Fruit fly (Drosophila melanogaster) whole organism, embryonic: ENCODE measurements around the gene orion.
A peak's percentile ranks its signal among the peaks of the same experiment; 100 is the strongest.

Source experiments
- ATbp ChIP-seq: fragments of 200-800 bp; sonication (Bioruptor generic); optimal IDR thresholded peaks from 2 replicates; lab custom pipeline; 2017; ENCODE audit warnings: missing biosample characterization, mild to moderate bottlenecking, missing genetic modification characterization, missing genetic modification reagents
- Awh ChIP-seq: fragments of 200-800 bp; sonication (Bioruptor generic); IDR thresholded peaks from 2 replicates; pipeline ENCODE4, ENCODE4 v1.3.6; 2022; ENCODE audit warnings: missing biosample characterization, missing genetic modification characterization
- C15 ChIP-seq: fragments of 200-800 bp; sonication (Bioruptor generic); IDR thresholded peaks from 3 replicates; pipeline ENCODE4 v1.3.6; 2022; ENCODE audit warnings: missing biosample characterization, missing genetic modification characterization
- CG12071 ChIP-seq: fragments of 200-800 bp; sonication (Bioruptor generic); optimal IDR thresholded peaks from 3 replicates; lab custom pipeline; 2018; ENCODE audit warnings: missing biosample characterization, mild to moderate bottlenecking, missing genetic modification characterization
- CG14667 ChIP-seq: fragments of 200-800 bp; sonication (Bioruptor generic); IDR thresholded peaks from 2 replicates; pipeline ENCODE4 v1.3.6; 2022; ENCODE audit warnings: missing biosample characterization, missing genetic modification characterization
- CG14965 ChIP-seq: fragments of 200-800 bp; sonication (Bioruptor generic); optimal IDR thresholded peaks from 2 replicates; lab custom pipeline; 2016; ENCODE audit warnings: missing biosample characterization, missing genetic modification characterization, borderline replicate concordance
- CG1529 ChIP-seq: fragments of 200-800 bp; sonication (Bioruptor generic); optimal IDR thresholded peaks from 3 replicates; lab custom pipeline; 2018; ENCODE audit warnings: missing biosample characterization, missing genetic modification characterization
- CG17568 ChIP-seq: fragments of 200-800 bp; sonication (Bioruptor generic); optimal IDR thresholded peaks from 2 replicates; lab custom pipeline; 2018; ENCODE audit warnings: missing biosample characterization, mild to moderate bottlenecking, missing genetic modification characterization, moderate library complexity
- CG2129 ChIP-seq: fragments of 200-800 bp; sonication (Bioruptor generic); IDR thresholded peaks from 2 replicates; pipeline ENCODE4 v1.3.6; 2022; ENCODE audit warnings: missing biosample characterization, missing genetic modification characterization; ENCODE audit not compliant: partially characterized antibody
- CG2202 ChIP-seq: fragments of 200-800 bp; sonication (Bioruptor generic); optimal IDR thresholded peaks from 2 replicates; lab custom pipeline; 2018; ENCODE audit warnings: missing biosample characterization, mild to moderate bottlenecking, missing genetic modification characterization
- CG2875 ChIP-seq: fragments of 200-800 bp; sonication (Bioruptor generic); optimal IDR thresholded peaks from 2 replicates; lab custom pipeline; 2017; ENCODE audit warnings: missing biosample characterization, mild to moderate bottlenecking, missing genetic modification characterization, missing genetic modification reagents
- CG31365 ChIP-seq: fragments of 200-800 bp; sonication (Bioruptor generic); optimal IDR thresholded peaks from 2 replicates; lab custom pipeline; 2018; ENCODE audit warnings: missing biosample characterization, mild to moderate bottlenecking, missing genetic modification characterization
- CG33557 ChIP-seq: fragments of 200-800 bp; sonication (Bioruptor generic); optimal IDR thresholded peaks from 2 replicates; lab custom pipeline; 2019; ENCODE audit warnings: missing biosample characterization, mild to moderate bottlenecking, missing genetic modification characterization, moderate library complexity
- CG4404 ChIP-seq: fragments of 200-800 bp; sonication (Bioruptor generic); IDR thresholded peaks from 2 replicates; pipeline ENCODE4 v1.3.6; 2022; ENCODE audit warnings: missing biosample characterization, missing genetic modification characterization
- CG5180 ChIP-seq: fragments of 200-800 bp; sonication (Bioruptor generic); optimal IDR thresholded peaks from 3 replicates; lab custom pipeline; 2017; ENCODE audit warnings: missing biosample characterization, missing genetic modification characterization, mild to moderate bottlenecking, moderate library complexity, missing genetic modification reagents
- CG7745 ChIP-seq: fragments of 200-800 bp; sonication (Bioruptor generic); optimal IDR thresholded peaks from 2 replicates; lab custom pipeline; 2018; ENCODE audit warnings: missing biosample characterization, mild to moderate bottlenecking, missing genetic modification characterization, moderate library complexity
- CG8944 ChIP-seq: fragments of 200-800 bp; sonication (Bioruptor generic); optimal IDR thresholded peaks from 3 replicates; lab custom pipeline; 2016; ENCODE audit warnings: missing biosample characterization, missing genetic modification characterization
- CG9876 ChIP-seq: fragments of 200-800 bp; sonication (Bioruptor generic); optimal IDR thresholded peaks from 2 replicates; lab custom pipeline; 2016; ENCODE audit warnings: missing biosample characterization, missing genetic modification characterization
- Fer3 ChIP-seq: fragments of 200-800 bp; sonication (Bioruptor generic); optimal IDR thresholded peaks from 2 replicates; lab custom pipeline; 2018; ENCODE audit warnings: missing biosample characterization, mild to moderate bottlenecking, missing genetic modification characterization, moderate library complexity
- GATAe ChIP-seq: fragments of 200-800 bp; sonication (Bioruptor generic); conservative IDR thresholded peaks from 2 replicates; pipeline ENCODE4 v1.3.6; 2022; ENCODE audit warnings: missing biosample characterization, missing genetic modification characterization
- HLH54F ChIP-seq: fragments of 200-800 bp; sonication (Bioruptor generic); optimal IDR thresholded peaks from 3 replicates; lab custom pipeline; 2016; ENCODE audit warnings: missing biosample characterization, missing genetic modification characterization
- HLHmδ ChIP-seq: fragments of 200-800 bp; sonication (Bioruptor generic); optimal IDR thresholded peaks from 2 replicates; lab custom pipeline; 2018; ENCODE audit warnings: missing biosample characterization, mild to moderate bottlenecking, missing genetic modification characterization, moderate library complexity
- NC2β ChIP-seq: fragments of 200-800 bp; sonication (Bioruptor generic); optimal IDR thresholded peaks from 2 replicates; lab custom pipeline; 2016; ENCODE audit warnings: missing biosample characterization, missing genetic modification characterization
- Nf-YA ChIP-seq: fragments of 200-800 bp; sonication (Bioruptor generic); IDR thresholded peaks from 2 replicates; pipeline ENCODE4 v1.3.6; 2022; ENCODE audit warnings: missing biosample characterization, missing genetic modification characterization
- Optix ChIP-seq: fragments of 200-800 bp; sonication (Bioruptor generic); IDR thresholded peaks from 3 replicates; pipeline ENCODE4 v1.3.6; 2022; ENCODE audit warnings: missing biosample characterization, missing genetic modification characterization
- Sry-δ ChIP-seq: fragments of 200-800 bp; sonication (Bioruptor generic); optimal IDR thresholded peaks from 2 replicates; lab custom pipeline; 2016; ENCODE audit warnings: missing biosample characterization, missing genetic modification characterization
- ap ChIP-seq: fragments of 200-800 bp; sonication (Bioruptor generic); IDR thresholded peaks from 2 replicates; pipeline ENCODE4 v1.3.6; 2022; ENCODE audit warnings: missing biosample characterization, missing genetic modification characterization
- chm ChIP-seq: fragments of 200-800 bp; sonication (Bioruptor generic); IDR thresholded peaks from 2 replicates; pipeline ENCODE4 v1.3.6; 2022; ENCODE audit warnings: missing biosample characterization, missing genetic modification characterization
- ci ChIP-seq: fragments of 200-800 bp; sonication (Bioruptor generic); IDR thresholded peaks from 3 replicates; pipeline ENCODE4 v1.3.6; 2022; ENCODE audit warnings: missing biosample characterization, missing genetic modification characterization
- corto ChIP-seq: fragments of 200-800 bp; sonication (Bioruptor generic); optimal IDR thresholded peaks from 2 replicates; lab custom pipeline; 2016; ENCODE audit warnings: missing biosample characterization, mild to moderate bottlenecking, missing genetic modification characterization, moderate library complexity
- dan ChIP-seq: fragments of 200-800 bp; sonication (Bioruptor generic); IDR thresholded peaks from 2 replicates; pipeline ENCODE4 v1.3.6; 2022; ENCODE audit warnings: missing biosample characterization, missing genetic modification characterization
- dati ChIP-seq: fragments of 200-800 bp; sonication (Bioruptor generic); IDR thresholded peaks from 2 replicates; pipeline ENCODE4 v1.3.6; 2022; ENCODE audit warnings: missing biosample characterization, missing genetic modification characterization
- emc ChIP-seq: fragments of 200-800 bp; sonication (Bioruptor generic); optimal IDR thresholded peaks from 2 replicates; lab custom pipeline; 2016; ENCODE audit warnings: missing biosample characterization, missing genetic modification characterization
- esg ChIP-seq: fragments of 200-800 bp; sonication (Bioruptor generic); conservative IDR thresholded peaks from 2 replicates; pipeline ENCODE4 v1.3.6; 2022; ENCODE audit warnings: missing biosample characterization, missing genetic modification characterization
- eyg ChIP-seq: fragments of 200-800 bp; sonication (Bioruptor generic); optimal IDR thresholded peaks from 3 replicates; lab custom pipeline; 2016; ENCODE audit warnings: missing biosample characterization, missing genetic modification characterization
- fd102C ChIP-seq: fragments of 200-800 bp; sonication (Bioruptor generic); optimal IDR thresholded peaks from 2 replicates; lab custom pipeline; 2018; ENCODE audit warnings: missing biosample characterization, mild to moderate bottlenecking, missing genetic modification characterization, moderate library complexity
- hb ChIP-seq: fragments of 200-800 bp; sonication (Bioruptor generic); IDR thresholded peaks from 3 replicates; pipeline ENCODE4 v1.3.6; 2022; ENCODE audit warnings: missing biosample characterization, missing genetic modification characterization; ENCODE audit not compliant: partially characterized antibody
- ind ChIP-seq: fragments of 200-800 bp; sonication (Bioruptor generic); optimal IDR thresholded peaks from 3 replicates; lab custom pipeline; 2016; ENCODE audit warnings: missing biosample characterization, missing genetic modification characterization
- lbe ChIP-seq: fragments of 200-800 bp; sonication (Bioruptor generic); optimal IDR thresholded peaks from 2 replicates; lab custom pipeline; 2016; ENCODE audit warnings: missing biosample characterization, mild to moderate bottlenecking, missing genetic modification characterization
- nau ChIP-seq: fragments of 200-800 bp; sonication (Bioruptor generic); optimal IDR thresholded peaks from 3 replicates; lab custom pipeline; 2017; ENCODE audit warnings: missing biosample characterization, mild to moderate bottlenecking, missing genetic modification characterization, missing genetic modification reagents
- nerfin-2 ChIP-seq: fragments of 200-800 bp; sonication (Bioruptor generic); IDR thresholded peaks from 2 replicates; pipeline ENCODE4 v1.3.6; 2022; ENCODE audit warnings: missing biosample characterization, missing genetic modification characterization; ENCODE audit not compliant: partially characterized antibody
- p53 ChIP-seq: fragments of 200-800 bp; sonication (Bioruptor generic); optimal IDR thresholded peaks from 2 replicates; lab custom pipeline; 2016; ENCODE audit warnings: missing biosample characterization, missing genetic modification characterization
- pan ChIP-seq, 4 experiments: fragments of >200 bp in 3 of 4; fragments of 200-800 bp in 1 of 4; sonication (Bioruptor generic) in 1 of 4; optimal IDR thresholded peaks in 3 of 4; IDR thresholded peaks in 1 of 4; 2 replicates each; pipeline versions ENCODE4 v1.3.6 to Lab custom; 2017 to 2022; ENCODE audit warnings: missing biosample characterization in 2 of 4, missing genetic modification characterization in 2 of 4, mixed read lengths in 1 of 4
- scrt ChIP-seq: fragments of 200-800 bp; sonication (Bioruptor generic); optimal IDR thresholded peaks from 2 replicates; lab custom pipeline; 2018; ENCODE audit warnings: missing biosample characterization, mild to moderate bottlenecking, missing genetic modification characterization, moderate library complexity
- shn ChIP-seq: fragments of 200-800 bp; sonication (Bioruptor generic); optimal IDR thresholded peaks from 3 replicates; lab custom pipeline; 2016; ENCODE audit warnings: missing biosample characterization, missing genetic modification characterization
- tll ChIP-seq, 2 experiments: fragments of 200-800 bp in 1 of 2; fragments of >200 bp in 1 of 2; sonication (Bioruptor generic) in 1 of 2; optimal IDR thresholded peaks; 2 replicates each; lab custom pipeline; 2017 to 2019; ENCODE audit warnings: missing biosample characterization in 2 of 2, missing genetic modification characterization in 2 of 2, mild to moderate bottlenecking in 1 of 2, moderate library complexity in 1 of 2
- toy ChIP-seq: fragments of 200-800 bp; sonication (Bioruptor generic); IDR thresholded peaks from 2 replicates; pipeline ENCODE4 v1.3.6; 2022; ENCODE audit warnings: missing biosample characterization, missing genetic modification characterization
- unc-4 ChIP-seq: fragments of 200-800 bp; sonication (Bioruptor generic); IDR thresholded peaks from 2 replicates; pipeline ENCODE4 v1.3.6; 2022; ENCODE audit warnings: missing biosample characterization, missing genetic modification characterization; ENCODE audit not compliant: partially characterized antibody
- vvl ChIP-seq: fragments of 200-800 bp; sonication (Bioruptor generic); IDR thresholded peaks from 2 replicates; pipeline ENCODE4 v1.3.6; 2022; ENCODE audit warnings: missing biosample characterization, missing genetic modification characterization

The orion gene

DNA sequence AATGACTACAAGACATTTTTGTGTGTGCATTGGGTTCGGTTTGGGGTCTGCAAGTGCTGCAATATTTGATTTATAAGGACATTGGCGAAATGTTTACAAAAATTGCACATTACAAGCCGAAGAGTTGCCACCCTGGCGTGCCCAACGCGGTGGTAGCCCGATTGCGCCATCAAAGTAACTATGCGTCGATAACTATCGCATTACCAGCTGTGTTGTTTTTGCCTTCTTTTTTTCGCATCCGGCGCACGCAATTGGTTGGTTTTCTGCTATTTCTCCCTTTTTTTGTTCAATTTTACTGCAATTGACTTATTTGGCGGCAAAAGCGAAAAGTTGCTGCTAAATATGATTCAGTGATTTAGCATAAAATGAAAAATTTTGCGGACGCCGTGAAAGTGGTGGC, 12.0 kb downstream of the orion start, which contains the start of gene RpS14b (continued):
- TF ChIP-seq ap = no peak; the same call in 1 of the 2 replicates
- no peak for TF ChIP-seq fd102C
- TF ChIP-seq unc-4 = peak; percentile 79
- peak; percentile 59 for TF ChIP-seq HLHmδ (GFP tag; lab: Kevin White, UChicago)
- TF ChIP-seq CG2129 (GFP tag; lab: Robert Waterston, UW) = peak; percentile 32
- no peak for TF ChIP-seq CG1529 (GFP tag; lab: Kevin White, UChicago)
- 0 out of 2 replicates have a peak, but pooled peaks have one; percentile 37 for TF ChIP-seq toy (GFP tag; lab: Robert Waterston, UW)
- peak; percentile 53 for TF ChIP-seq nau (GFP tag; lab: Kevin White, UChicago)
- TF ChIP-seq CG4404 (GFP tag; lab: Robert Waterston, UW) = no peak
- TF ChIP-seq CG14965 = no peak
- TF ChIP-seq Sry-δ = peak; percentile 74
- peak; percentile 82 for TF ChIP-seq chm (GFP tag; lab: Robert Waterston, UW)
- peak; percentile 23 for TF ChIP-seq p53 (GFP tag; lab: Kevin White, UChicago)
- no peak for TF ChIP-seq CG9876 (GFP tag; lab: Kevin White, UChicago)
- no peak for TF ChIP-seq Awh (GFP tag; lab: Robert Waterston, UW)
- no peak for TF ChIP-seq Nf-YA (GFP tag; lab: Robert Waterston, UW)
- TF ChIP-seq NC2β (GFP tag; lab: Kevin White, UChicago) = peak; percentile 70
- TF ChIP-seq CG7745 (tag; lab: Kevin White, UChicago) = no peak
- 0 out of 3 replicates have a peak, but pooled peaks have one; percentile 40 for TF ChIP-seq Optix (GFP tag; lab: Robert Waterston, UW)
- TF ChIP-seq esg (GFP tag; lab: Robert Waterston, UW) = 0 out of 2 replicates have a peak, but pooled peaks have one; percentile 5
- peak; percentile 29 for TF ChIP-seq eyg (GFP tag; lab: Kevin White, UChicago)
- TF ChIP-seq C15 = peak; percentile 61; the same call in 1 of the 3 replicates
- TF ChIP-seq HLH54F (GFP tag; lab: Kevin White, UChicago) = peak; percentile 45
- TF ChIP-seq CG12071 (GFP tag; lab: Kevin White, UChicago) = peak; percentile 42
- TF ChIP-seq shn = peak; percentile 40
- peak; percentile 79 for TF ChIP-seq vvl
- TF ChIP-seq ind (GFP tag; lab: Kevin White, UChicago) = peak; percentile 40
- TF ChIP-seq pan (optimal IDR thresholded peaks at IDR 0.05; lab: Kevin White, UChicago) = no peak
- peak in 1 of 2 experiments; percentile 74 for TF ChIP-seq pan (GFP tag; optimal IDR thresholded peaks at IDR 0.05 in 1 of 2, IDR thresholded peaks at IDR 0.05 in 1 of 2)
- TF ChIP-seq corto = no peak
- TF ChIP-seq tll (GFP tag; optimal IDR thresholded peaks at IDR 0.05; lab: Kevin White, UChicago) = no peak
- peak; percentile 8 for TF ChIP-seq CG17568 (GFP tag; lab: Kevin White, UChicago)
- peak; percentile 41 for TF ChIP-seq CG31365
- no peak for TF ChIP-seq CG2202 (tag; lab: Kevin White, UChicago)
- peak; percentile 16 for TF ChIP-seq ATbp
- peak; percentile 27 for TF ChIP-seq emc (GFP tag; lab: Kevin White, UChicago)
- TF ChIP-seq CG14667 (GFP tag; lab: Robert Waterston, UW) = no peak
- no peak for TF ChIP-seq GATAe (GFP tag; lab: Robert Waterston, UW)
- TF ChIP-seq dan (GFP tag; lab: Robert Waterston, UW) = no peak
- TF ChIP-seq ci (GFP tag; lab: Robert Waterston, UW) = peak; percentile 91
- no peak for TF ChIP-seq CG5180
- peak; percentile 51 for TF ChIP-seq scrt (GFP tag; lab: Kevin White, UChicago)
- peak; percentile 43 for TF ChIP-seq CG2875
- peak; percentile 58 for TF ChIP-seq Fer3 (tag; lab: Kevin White, UChicago)
- no peak for TF ChIP-seq CG8944
- peak; percentile 21 for TF ChIP-seq CG33557 (GFP tag; lab: Kevin White, UChicago)
- 0 out of 2 replicates have a peak, but pooled peaks have one; percentile 38 for TF ChIP-seq nerfin-2
- peak; percentile 33 for TF ChIP-seq lbe
- peak; percentile 41; the same call in 1 of the 2 replicates for TF ChIP-seq dati (GFP tag; lab: Robert Waterston, UW)
- TF ChIP-seq hb (GFP tag; lab: Robert Waterston, UW) = peak; percentile 41; the same call in 1 of the 3 replicates
